Worm (Caenorhabditis elegans): Measurements from ENCODE around the gene Y37E11B.7.

DNA sequence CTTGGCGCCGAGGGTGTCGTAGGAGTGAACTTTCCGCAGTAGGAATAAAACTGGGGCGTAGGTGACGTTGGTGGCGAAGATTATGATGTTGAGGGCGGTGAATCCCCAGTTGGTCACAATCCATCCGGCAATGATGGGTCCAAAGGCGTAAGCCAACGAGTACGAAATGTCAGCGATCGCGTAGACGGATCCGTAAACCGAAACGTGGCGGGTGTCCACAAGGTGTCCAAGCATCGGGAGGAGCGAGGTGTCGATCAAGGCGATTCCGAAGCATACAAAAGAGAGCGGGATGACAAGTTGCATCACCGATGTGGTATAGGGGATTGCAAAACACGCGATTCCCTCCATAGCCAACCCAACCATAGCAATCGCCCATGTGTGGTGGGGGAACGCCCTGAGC is 18.8 kb upstream of the Y37E11B.7 start:
- TF ChIP-seq ceh-28 (tag; optimal IDR thresholded peaks at IDR 0.05) (no peak), nhr-237 (tag; optimal IDR thresholded peaks at IDR 0.05) (no peak), pqm-1 (tag; optimal IDR thresholded peaks at IDR 0.05) (no peak), nhr-41 (GFP tag; IDR thresholded peaks at IDR 0.05) (no peak), dmd-8 (GFP tag; IDR thresholded peaks at IDR 0.05) (no peak), nhr-102 (tag; optimal IDR thresholded peaks at IDR 0.05) (no peak), tra-1 (GFP tag; IDR thresholded peaks at IDR 0.05) (no peak), nhr-77 (tag; optimal IDR thresholded peaks at IDR 0.05) (no peak), nhr-76 (tag; optimal IDR thresholded peaks at IDR 0.05) (no peak), lin-38 (GFP tag; IDR thresholded peaks at IDR 0.05) (no peak), ceh-82 (tag; optimal IDR thresholded peaks at IDR 0.05) (no peak), egl-27 (tag; optimal IDR thresholded peaks at IDR 0.05) (no peak), skn-1 (tag; optimal IDR thresholded peaks at IDR 0.05) (no peak)
